Worm (Caenorhabditis elegans): Measurements from ENCODE around the gene unc-76.

The unc-76 gene

DNA sequence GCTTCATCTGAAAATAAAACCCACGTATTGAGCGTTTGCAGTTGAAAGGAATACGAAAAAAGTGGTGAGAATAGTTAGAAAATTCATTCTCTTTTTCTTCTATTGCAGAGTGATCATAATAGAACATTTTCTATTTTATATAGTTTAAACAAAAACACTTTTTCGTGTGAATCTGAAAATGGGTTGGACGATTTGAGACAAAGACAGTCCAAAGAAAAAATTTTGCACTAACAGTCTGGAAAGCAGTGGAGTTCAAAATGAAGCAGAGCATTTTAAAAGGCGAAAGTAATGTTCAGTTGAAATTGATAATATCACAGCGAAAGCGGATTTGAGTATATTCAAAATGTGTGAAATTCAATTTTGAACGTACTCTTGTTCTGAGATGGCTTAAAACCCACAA lies 17.1 kb downstream of the unc-76 start, which contains the start of gene C01G10.18:
C01G10.18 (minus strand) TSS at position 101 of the 400 bp plus-strand sequence.
- no peak for TF ChIP-seq irx-1 (tag; optimal IDR thresholded peaks at IDR 0.05)
- TF ChIP-seq nhr-11 (tag; optimal IDR thresholded peaks at IDR 0.05): no peak
- no peak for TF ChIP-seq mdl-1 (tag; optimal IDR thresholded peaks at IDR 0.05)
- TF ChIP-seq snpc-4 (tag; optimal IDR thresholded peaks at IDR 0.05): no peak
- no peak for TF ChIP-seq blmp-1 (tag; optimal IDR thresholded peaks at IDR 0.05)
- no peak for TF ChIP-seq swsn-7 (tag; optimal IDR thresholded peaks at IDR 0.05)
- no peak for TF ChIP-seq efl-1 (optimal IDR thresholded peaks at IDR 0.05)
- TF ChIP-seq efl-1 (GFP tag; optimal IDR thresholded peaks at IDR 0.05 in 1 of 2): no peak
- no peak for TF ChIP-seq nhr-20 (tag; optimal IDR thresholded peaks at IDR 0.05)
- TF ChIP-seq rnt-1 (tag; optimal IDR thresholded peaks at IDR 0.05): no peak
- no peak for TF ChIP-seq nhr-28 (tag; optimal IDR thresholded peaks at IDR 0.05)
- TF ChIP-seq snu-23 (GFP tag; optimal IDR thresholded peaks at IDR 0.05): no peak
- TF ChIP-seq nhr-90 (tag; optimal IDR thresholded peaks at IDR 0.05; ENCODE audit: poor library complexity): no peak
- TF ChIP-seq ztf-4 (tag; optimal IDR thresholded peaks at IDR 0.05): no peak

DNA sequence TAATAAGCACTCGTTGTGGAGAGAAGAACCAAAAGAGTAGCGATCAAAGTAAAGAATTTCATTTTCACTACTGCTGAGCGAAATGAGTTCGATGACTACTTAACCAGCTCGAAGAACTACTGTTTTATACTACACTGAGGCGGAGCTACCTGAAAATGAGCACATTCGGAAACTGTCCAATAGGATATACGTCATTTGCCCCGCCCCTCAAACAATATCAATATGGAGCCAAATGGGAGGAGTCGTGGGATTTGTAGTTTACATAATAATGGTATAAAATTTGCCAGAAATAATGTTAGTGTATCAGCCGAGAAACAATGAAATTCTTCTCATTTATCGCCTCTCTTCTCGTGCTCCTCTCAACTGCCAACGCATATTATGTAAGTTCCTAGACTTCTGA lies 17.9 kb downstream of the unc-76 start, which contains the start of the genes C01G10.5 and C01G10.4:
C01G10.5 (minus strand) TSS at position 101 of the 400 bp plus-strand sequence.
C01G10.4 (plus strand) TSS at position 303 of the 400 bp plus-strand sequence.
- TF ChIP-seq sptf-1 (tag; optimal IDR thresholded peaks at IDR 0.05) (no peak), efl-1 (optimal IDR thresholded peaks at IDR 0.05) (no peak), efl-1 (GFP tag; optimal IDR thresholded peaks at IDR 0.05 in 1 of 2) (peak in 1 of 2 experiments; percentile 13)

DNA sequence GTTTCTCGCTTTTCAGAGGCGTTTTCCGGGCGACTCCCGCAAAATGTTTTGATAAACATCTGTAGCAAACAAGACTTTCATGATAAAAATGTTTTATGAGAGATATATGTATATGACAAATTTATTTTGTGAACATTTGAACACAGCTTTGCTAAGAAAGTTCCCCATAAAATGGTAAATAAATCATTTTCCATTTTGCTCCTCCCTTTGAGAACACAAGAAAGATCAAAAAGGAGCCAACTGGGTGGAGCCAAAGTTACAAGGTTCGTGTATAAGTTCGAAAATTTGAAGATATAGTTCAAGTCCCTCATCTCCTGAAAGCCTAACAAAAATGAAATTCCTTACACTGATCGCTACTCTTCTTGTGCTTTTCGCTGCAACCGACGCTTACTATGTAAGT lies 18.9 kb downstream of the unc-76 start, which contains the start of gene C01G10.17:
C01G10.17 (plus strand) TSS at position 301 of the 400 bp plus-strand sequence.
- no peak for TF ChIP-seq unc-98 (GFP tag; IDR thresholded peaks at IDR 0.05)
- no peak for TF ChIP-seq nhr-237 (tag; optimal IDR thresholded peaks at IDR 0.05)
- TF ChIP-seq nhr-20 (tag; optimal IDR thresholded peaks at IDR 0.05): no peak
- TF ChIP-seq C34B4.2 (tag; optimal IDR thresholded peaks at IDR 0.05): no peak
- no peak for TF ChIP-seq ces-1 (GFP tag; optimal IDR thresholded peaks at IDR 0.05)
- no peak for TF ChIP-seq zip-4 (GFP tag; optimal IDR thresholded peaks at IDR 0.05)
- TF ChIP-seq efl-3 (GFP tag; optimal IDR thresholded peaks at IDR 0.05): no peak

DNA sequence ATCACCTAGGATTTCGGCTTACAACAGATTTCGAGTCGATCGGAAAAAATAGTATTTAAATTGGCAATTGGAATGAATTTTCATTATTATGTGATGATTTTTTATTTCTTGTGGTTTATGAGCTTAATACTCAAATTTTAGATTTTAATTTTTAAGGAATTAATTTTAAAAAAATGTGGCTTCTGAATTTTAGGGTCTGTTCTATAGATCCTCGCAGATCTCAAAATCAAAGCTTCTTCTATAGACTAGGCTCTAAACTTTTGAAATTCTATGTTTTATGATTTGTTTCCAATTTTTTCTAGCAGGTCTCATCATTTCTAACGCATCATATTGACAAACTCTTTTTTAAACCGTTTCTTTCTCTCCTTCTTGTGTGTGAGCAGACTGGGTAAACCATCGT lies 21.1 kb downstream of the unc-76 start, which contains the start of gene txt-12:
txt-12 (plus strand) TSS at position 301 of the 400 bp plus-strand sequence.
- TF ChIP-seq nhr-77 (tag; optimal IDR thresholded peaks at IDR 0.05) (peak; percentile 14), isw-1 (GFP tag; IDR thresholded peaks at IDR 0.05) (no peak)

DNA sequence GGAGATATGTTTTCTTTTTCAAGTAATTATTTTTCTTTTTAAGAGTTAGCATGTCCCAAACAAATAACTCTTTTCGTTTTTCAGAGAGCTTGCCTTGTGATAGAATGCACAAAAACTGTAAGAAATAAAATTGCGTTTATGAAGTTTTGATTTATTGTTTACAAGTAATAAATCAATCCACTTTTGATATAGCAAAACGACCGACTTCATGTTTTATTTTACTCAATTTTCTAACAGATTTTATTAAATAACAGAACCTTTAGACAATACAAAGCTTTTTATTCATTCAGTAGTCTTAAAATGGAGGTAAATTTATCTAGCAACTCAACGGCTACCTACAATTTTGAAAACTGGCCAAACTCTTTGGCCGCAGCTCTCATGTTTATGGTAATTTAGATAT lies 23.2 kb downstream of the unc-76 start, which contains the start of gene srx-78:
srx-78 (plus strand) TSS at position 301 of the 400 bp plus-strand sequence.
- TF ChIP-seq swsn-7 (tag; optimal IDR thresholded peaks at IDR 0.05) (no peak), lin-13 (GFP tag; optimal IDR thresholded peaks at IDR 0.05) (no peak), nhr-12 (tag; optimal IDR thresholded peaks at IDR 0.05) (no peak), hlh-4 (tag; optimal IDR thresholded peaks at IDR 0.05) (no peak), egl-13 (tag; optimal IDR thresholded peaks at IDR 0.05) (no peak), nhr-28 (tag; optimal IDR thresholded peaks at IDR 0.05) (no peak), unc-130 (tag; optimal IDR thresholded peaks at IDR 0.05) (no peak), ztf-11 (tag; optimal IDR thresholded peaks at IDR 0.05) (no peak), aha-1 (tag; optimal IDR thresholded peaks at IDR 0.05) (no peak), ets-5 (GFP tag; IDR thresholded peaks at IDR 0.05) (no peak), aly-2 (tag; optimal IDR thresholded peaks at IDR 0.05) (no peak), nhr-19 (GFP tag; conservative IDR thresholded peaks at IDR 0.05) (no peak), elt-3 (tag; optimal IDR thresholded peaks at IDR 0.05) (no peak), unc-30 (tag; optimal IDR thresholded peaks at IDR 0.05) (no peak), sup-37 (GFP tag; optimal IDR thresholded peaks at IDR 0.05) (no peak), nhr-47 (tag; optimal IDR thresholded peaks at IDR 0.05) (no peak), rnt-1 (tag; optimal IDR thresholded peaks at IDR 0.05) (no peak)
